Worm (Caenorhabditis elegans) whole organism, late embryonic: ENCODE data around the gene osm-11.
A peak's percentile ranks its signal among the peaks of the same experiment; 100 is the strongest.

ENCODE experiments used
- C08G9.2 ChIP-seq: sonication (generic microtip); optimal IDR thresholded peaks from 2 replicates; lab custom pipeline; 2016; ENCODE audit warnings: mild to moderate bottlenecking, missing genetic modification characterization, moderate library complexity, missing compliant biosample characterization
- C38D4.7 ChIP-seq: fragments of 200-800 bp; sonication (Bioruptor generic); optimal IDR thresholded peaks from 2 replicates; lab custom pipeline; 2018; ENCODE audit warnings: mild to moderate bottlenecking, missing genetic modification characterization, moderate library complexity, missing compliant biosample characterization
- F13H6.1 ChIP-seq: sonication (generic microtip); optimal IDR thresholded peaks from 2 replicates; lab custom pipeline; 2016; ENCODE audit warnings: missing genetic modification characterization, missing compliant biosample characterization
- K02D7.2 ChIP-seq: sonication (generic microtip); optimal IDR thresholded peaks from 2 replicates; lab custom pipeline; 2017; ENCODE audit warnings: mild to moderate bottlenecking, missing genetic modification characterization, missing compliant biosample characterization
- T23F11.4 ChIP-seq: fragments of 200-800 bp; sonication (Bioruptor generic); optimal IDR thresholded peaks from 2 replicates; lab custom pipeline; 2018; ENCODE audit warnings: mild to moderate bottlenecking, missing genetic modification characterization, missing compliant biosample characterization
- Y22D7AL.16 ChIP-seq: sonication (generic microtip); optimal IDR thresholded peaks from 2 replicates; lab custom pipeline; 2016; ENCODE audit warnings: missing genetic modification characterization, missing compliant biosample characterization
- ahr-1 ChIP-seq: sonication (generic microtip); optimal IDR thresholded peaks from 2 replicates; lab custom pipeline; 2016; ENCODE audit warnings: missing genetic modification characterization, missing compliant biosample characterization
- ceh-14 ChIP-seq: sonication (generic microtip); optimal IDR thresholded peaks from 2 replicates; lab custom pipeline; 2016; ENCODE audit warnings: missing genotype, missing genetic modification characterization, missing compliant biosample characterization
- ceh-18 ChIP-seq: sonication (generic microtip); optimal IDR thresholded peaks from 2 replicates; lab custom pipeline; 2016; ENCODE audit warnings: missing genetic modification characterization, missing compliant biosample characterization
- ceh-19 ChIP-seq: fragments of 200-800 bp; sonication (Bioruptor generic); optimal IDR thresholded peaks from 2 replicates; lab custom pipeline; 2018; ENCODE audit warnings: mild to moderate bottlenecking, missing genetic modification characterization, missing compliant biosample characterization
- ceh-22 ChIP-seq: sonication (generic microtip); optimal IDR thresholded peaks from 2 replicates; lab custom pipeline; 2017; ENCODE audit warnings: missing biosample characterization, missing genetic modification characterization
- ceh-24 ChIP-seq: sonication (generic microtip); optimal IDR thresholded peaks from 2 replicates; lab custom pipeline; 2016; ENCODE audit warnings: mild to moderate bottlenecking, missing genetic modification characterization, missing compliant biosample characterization
- ceh-30 ChIP-seq: fragments of 150-350 bp; optimal IDR thresholded peaks from 2 replicates; lab custom pipeline; 2014; ENCODE audit warnings: missing biosample characterization, missing genetic modification characterization
- ceh-31 ChIP-seq: sonication (generic microtip); optimal IDR thresholded peaks from 2 replicates; lab custom pipeline; 2016; ENCODE audit warnings: missing genetic modification characterization, missing compliant biosample characterization
- ceh-34 ChIP-seq: sonication (generic microtip); optimal IDR thresholded peaks from 2 replicates; lab custom pipeline; 2016; ENCODE audit warnings: mild to moderate bottlenecking, missing genetic modification characterization, missing compliant biosample characterization
- ceh-6 ChIP-seq: fragments of 200-800 bp; sonication (Bioruptor generic); optimal IDR thresholded peaks from 2 replicates; lab custom pipeline; 2018; ENCODE audit warnings: mild to moderate bottlenecking, missing genetic modification characterization, missing compliant biosample characterization
- ceh-9 ChIP-seq: sonication (generic microtip); optimal IDR thresholded peaks from 2 replicates; lab custom pipeline; 2016; ENCODE audit warnings: mild to moderate bottlenecking, missing genetic modification characterization, inconsistent platforms, missing compliant biosample characterization
- che-1 ChIP-seq: sonication (generic microtip); optimal IDR thresholded peaks from 2 replicates; lab custom pipeline; 2016; ENCODE audit warnings: mild to moderate bottlenecking, missing genetic modification characterization, missing compliant biosample characterization
- elt-2 ChIP-seq: sonication (generic microtip); optimal IDR thresholded peaks from 2 replicates; lab custom pipeline; 2016; ENCODE audit warnings: missing genetic modification reagents, missing genetic modification characterization, missing compliant biosample characterization
- elt-4 ChIP-seq: sonication (generic microtip); optimal IDR thresholded peaks from 2 replicates; lab custom pipeline; 2016; ENCODE audit warnings: missing genetic modification characterization, missing compliant biosample characterization
- eyg-1 ChIP-seq: sonication (generic microtip); optimal IDR thresholded peaks from 2 replicates; lab custom pipeline; 2016; ENCODE audit warnings: missing genotype, missing genetic modification characterization, missing compliant biosample characterization
- fax-1 ChIP-seq: sonication (generic microtip); optimal IDR thresholded peaks from 2 replicates; lab custom pipeline; 2016; ENCODE audit warnings: missing genotype, missing genetic modification characterization, missing compliant biosample characterization
- fkh-10 ChIP-seq: fragments of 150-350 bp; optimal IDR thresholded peaks from 2 replicates; lab custom pipeline; 2014; ENCODE audit warnings: missing biosample characterization, missing genetic modification reagents, missing genetic modification characterization
- gmeb-2 ChIP-seq: sonication (generic microtip); optimal IDR thresholded peaks from 2 replicates; lab custom pipeline; 2016; ENCODE audit warnings: missing genetic modification characterization, inconsistent platforms, missing compliant biosample characterization
- hlh-13 ChIP-seq: fragments of 200-800 bp; sonication (Bioruptor generic); optimal IDR thresholded peaks from 2 replicates; lab custom pipeline; 2018; ENCODE audit warnings: mild to moderate bottlenecking, missing genetic modification characterization, missing compliant biosample characterization
- hlh-30 ChIP-seq: sonication (generic microtip); optimal IDR thresholded peaks from 2 replicates; lab custom pipeline; 2017; ENCODE audit warnings: antibody characterized with exemption, missing genetic modification characterization, missing compliant biosample characterization; ENCODE audit not compliant: insufficient read depth
- lin-11 ChIP-seq: fragments of 200-800 bp; sonication (Bioruptor generic); optimal IDR thresholded peaks from 2 replicates; lab custom pipeline; 2018; ENCODE audit warnings: mild to moderate bottlenecking, missing genetic modification characterization, missing compliant biosample characterization
- madf-2 ChIP-seq: sonication (generic microtip); optimal IDR thresholded peaks from 2 replicates; lab custom pipeline; 2017; ENCODE audit warnings: missing genetic modification characterization, missing compliant biosample characterization
- nfya-1 ChIP-seq: sonication (generic microtip); optimal IDR thresholded peaks from 2 replicates; lab custom pipeline; 2017; ENCODE audit warnings: missing genetic modification characterization, mild to moderate bottlenecking, missing compliant biosample characterization, antibody characterized with exemption, moderate library complexity
- nhr-11 ChIP-seq: fragments of 150-350 bp; optimal IDR thresholded peaks from 2 replicates; lab custom pipeline; 2014; ENCODE audit warnings: missing biosample characterization, missing genetic modification characterization
- npax-4 ChIP-seq: sonication (generic microtip); optimal IDR thresholded peaks from 2 replicates; lab custom pipeline; 2016; ENCODE audit warnings: missing genetic modification characterization, missing compliant biosample characterization
- pat-9 ChIP-seq: fragments of 200-800 bp; sonication (Bioruptor generic); optimal IDR thresholded peaks from 2 replicates; lab custom pipeline; 2018; ENCODE audit warnings: mild to moderate bottlenecking, missing genetic modification characterization, moderate library complexity, missing compliant biosample characterization
- pax-1 ChIP-seq: fragments of 150-350 bp; optimal IDR thresholded peaks from 2 replicates; lab custom pipeline; 2014; ENCODE audit warnings: missing biosample characterization, missing genetic modification characterization
- pha-2 ChIP-seq: sonication (generic microtip); optimal IDR thresholded peaks from 2 replicates; lab custom pipeline; 2017; ENCODE audit warnings: mild to moderate bottlenecking, missing genetic modification characterization, missing compliant biosample characterization
- pqm-1 ChIP-seq: sonication (generic microtip); optimal IDR thresholded peaks from 2 replicates; lab custom pipeline; 2016; ENCODE audit warnings: missing genetic modification characterization, missing compliant biosample characterization
- ref-2 ChIP-seq: sonication (generic microtip); optimal IDR thresholded peaks from 2 replicates; lab custom pipeline; 2016; ENCODE audit warnings: missing genetic modification characterization, missing compliant biosample characterization
- rnt-1 ChIP-seq: sonication (generic microtip); optimal IDR thresholded peaks from 2 replicates; lab custom pipeline; 2016; ENCODE audit warnings: missing genetic modification characterization, missing compliant biosample characterization
- sdc-2 ChIP-seq: sonication (generic microtip); optimal IDR thresholded peaks from 2 replicates; lab custom pipeline; 2016; ENCODE audit warnings: missing genotype, missing genetic modification characterization, missing compliant biosample characterization
- sox-4 ChIP-seq: sonication (generic microtip); optimal IDR thresholded peaks from 2 replicates; lab custom pipeline; 2017; ENCODE audit warnings: mild to moderate bottlenecking, missing genetic modification characterization, inconsistent platforms, missing compliant biosample characterization
- syd-9 ChIP-seq: sonication (generic microtip); optimal IDR thresholded peaks from 2 replicates; lab custom pipeline; 2016; ENCODE audit warnings: mild to moderate bottlenecking, missing genetic modification characterization, moderate library complexity, missing compliant biosample characterization
- tbx-2 ChIP-seq: sonication (generic microtip); optimal IDR thresholded peaks from 2 replicates; lab custom pipeline; 2016; ENCODE audit warnings: missing genetic modification characterization, missing compliant biosample characterization
- tbx-7 ChIP-seq: sonication (generic microtip); optimal IDR thresholded peaks from 2 replicates; lab custom pipeline; 2016; ENCODE audit warnings: missing genotype, missing genetic modification characterization, missing compliant biosample characterization
- ttx-3 ChIP-seq: sonication (generic microtip); optimal IDR thresholded peaks from 2 replicates; lab custom pipeline; 2016; ENCODE audit warnings: missing genetic modification reagents, missing genetic modification characterization, missing compliant biosample characterization
- unc-3 ChIP-seq, 2 experiments: fragments of 200-800 bp in 1 of 2; sonication (Bioruptor generic) in 1 of 2; sonication (generic microtip) in 1 of 2; conservative IDR thresholded peaks in 1 of 2; optimal IDR thresholded peaks in 1 of 2; 2 replicates each; pipeline versions ENCODE4 v1.3.6 to Lab custom; 2016 to 2022; ENCODE audit warnings: missing compliant biosample characterization in 2 of 2, missing genetic modification characterization in 2 of 2, missing genetic modification reagents in 1 of 2
- unc-42 ChIP-seq: sonication (generic microtip); optimal IDR thresholded peaks from 2 replicates; lab custom pipeline; 2016; ENCODE audit warnings: missing genotype, missing genetic modification characterization, missing compliant biosample characterization
- unc-55 ChIP-seq: sonication (generic microtip); optimal IDR thresholded peaks from 2 replicates; lab custom pipeline; 2017; ENCODE audit warnings: missing biosample characterization, missing genetic modification reagents, missing genetic modification characterization
- unc-86 ChIP-seq: sonication (generic microtip); optimal IDR thresholded peaks from 2 replicates; lab custom pipeline; 2016; ENCODE audit warnings: missing genetic modification characterization, missing compliant biosample characterization
- zip-5 ChIP-seq: sonication (generic microtip); optimal IDR thresholded peaks from 2 replicates; lab custom pipeline; 2016; ENCODE audit warnings: missing genetic modification characterization, missing compliant biosample characterization
- ztf-16 ChIP-seq: sonication (generic microtip); optimal IDR thresholded peaks from 2 replicates; lab custom pipeline; 2017; ENCODE audit warnings: missing genetic modification characterization, missing compliant biosample characterization

The osm-11 gene

DNA sequence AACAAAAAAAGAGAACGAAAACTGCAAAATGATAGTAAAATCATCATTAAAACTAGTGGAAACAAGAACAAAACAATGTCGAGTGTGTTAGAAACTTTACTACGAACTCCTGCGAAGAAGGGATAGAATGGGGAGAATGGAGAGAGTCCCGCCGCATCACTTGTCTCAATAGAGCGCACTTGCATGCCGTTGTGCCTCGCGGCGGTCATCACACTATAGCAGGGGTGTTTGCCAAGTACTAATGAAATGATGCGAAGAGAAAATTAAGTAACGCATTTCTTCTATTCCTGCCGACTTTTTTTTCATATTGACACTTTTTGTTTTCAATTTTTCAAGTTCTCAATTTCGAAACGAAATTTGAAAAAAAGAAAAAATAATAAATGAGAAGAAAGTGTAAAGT, 29.2 kb downstream of the osm-11 start:
- TF ChIP-seq ztf-16 (tag; lab: Kevin White, UChicago) = no peak
- TF ChIP-seq ceh-24 (tag; lab: Kevin White, UChicago) = no peak
- no peak for TF ChIP-seq hlh-13 (GFP tag; lab: Kevin White, UChicago)
- no peak for TF ChIP-seq pqm-1
- no peak for TF ChIP-seq ceh-22 (tag; lab: Kevin White, UChicago)
- no peak for TF ChIP-seq zip-5 (tag; lab: Kevin White, UChicago)
- TF ChIP-seq syd-9 = peak; percentile 24
- TF ChIP-seq ceh-14 (tag; lab: Kevin White, UChicago) = peak; percentile 67
- TF ChIP-seq pha-2 = no peak
- no peak for TF ChIP-seq C08G9.2
- peak; percentile 72 for TF ChIP-seq ceh-31
- TF ChIP-seq T23F11.4 (GFP tag; lab: Kevin White, UChicago) = no peak
- TF ChIP-seq pat-9 (tag; lab: Kevin White, UChicago) = no peak
- TF ChIP-seq nfya-1 (tag; lab: Kevin White, UChicago) = peak; percentile 36
- peak; percentile 21 for TF ChIP-seq ceh-34 (tag; lab: Kevin White, UChicago)
- no peak for TF ChIP-seq madf-2 (tag; lab: Kevin White, UChicago)
- no peak for TF ChIP-seq ceh-9 (tag; lab: Kevin White, UChicago)
- no peak for TF ChIP-seq Y22D7AL.16
- TF ChIP-seq ceh-19 = no peak
- TF ChIP-seq K02D7.2 (tag; lab: Kevin White, UChicago) = no peak
- TF ChIP-seq ceh-6 = no peak
- peak; percentile 9 for TF ChIP-seq ref-2 (tag; lab: Kevin White, UChicago)
- TF ChIP-seq unc-55 (GFP tag; lab: Kevin White, UChicago) = peak; percentile 43
- TF ChIP-seq unc-86 = no peak
- no peak for TF ChIP-seq F13H6.1
- TF ChIP-seq ttx-3 (tag; lab: Kevin White, UChicago) = no peak
- TF ChIP-seq ceh-30 (tag; lab: Kevin White, UChicago) = no peak
- TF ChIP-seq ahr-1 = no peak
- peak; percentile 56 for TF ChIP-seq ceh-18 (tag; lab: Kevin White, UChicago)
- TF ChIP-seq rnt-1 (tag; lab: Kevin White, UChicago) = peak; percentile 29
- no peak for TF ChIP-seq fkh-10 (GFP tag; lab: Kevin White, UChicago)
- no peak for TF ChIP-seq elt-2 (tag; lab: Kevin White, UChicago)
- no peak for TF ChIP-seq lin-11 (tag; lab: Kevin White, UChicago)
- TF ChIP-seq eyg-1 = no peak
- TF ChIP-seq che-1 = no peak
- no peak for TF ChIP-seq pax-1
- no peak for TF ChIP-seq fax-1
- TF ChIP-seq hlh-30 (tag; lab: Kevin White, UChicago) = peak; percentile 67
- TF ChIP-seq unc-42 (tag; lab: Kevin White, UChicago) = peak; percentile 91
- TF ChIP-seq tbx-2 (tag; lab: Kevin White, UChicago) = peak; percentile 56
- TF ChIP-seq tbx-7 (tag; lab: Kevin White, UChicago) = no peak
- no peak for TF ChIP-seq gmeb-2
- TF ChIP-seq sdc-2 (tag; lab: Kevin White, UChicago) = peak; percentile 75
- TF ChIP-seq nhr-11 (tag; lab: Kevin White, UChicago) = no peak
- TF ChIP-seq C38D4.7 = no peak
- TF ChIP-seq elt-4 (tag; lab: Kevin White, UChicago) = no peak
- no peak for TF ChIP-seq npax-4 (tag; lab: Kevin White, UChicago)
- no peak for TF ChIP-seq sox-4 (tag; lab: Kevin White, UChicago)
- TF ChIP-seq unc-3 (GFP tag; conservative IDR thresholded peaks at IDR 0.05; lab: Robert Waterston, UW) = no peak
- TF ChIP-seq unc-3 (tag; optimal IDR thresholded peaks at IDR 0.05; lab: Kevin White, UChicago) = no peak
- TF ChIP-seq, all 69 proteins: peak for 13
